Worm (Caenorhabditis elegans): ENCODE data around the gene col-162.

DNA sequence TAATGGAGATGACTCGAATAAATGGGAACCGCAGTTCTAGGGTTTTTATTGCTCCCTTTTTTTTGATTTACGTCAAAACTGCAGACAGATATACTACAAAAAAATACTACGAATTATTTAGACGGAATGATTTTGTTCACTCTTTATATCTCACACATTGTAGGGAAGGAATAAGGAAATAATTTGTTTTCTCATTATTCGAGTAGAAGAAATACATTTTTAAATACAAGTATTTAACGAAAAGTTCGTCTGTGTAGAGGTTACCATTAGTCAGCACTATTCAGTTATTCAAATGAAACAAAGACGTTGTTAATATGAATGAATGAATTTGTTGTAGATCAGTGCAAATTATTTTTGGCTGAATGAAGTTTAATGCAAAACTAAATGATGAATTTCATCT, 15.0 kb upstream of the col-162 start, which contains the start of gene srd-18:
- TF ChIP-seq nhr-76 (tag; optimal IDR thresholded peaks at IDR 0.05) (no peak), fkh-10 (GFP tag; optimal IDR thresholded peaks at IDR 0.05) (no peak)
